Fruit fly (Drosophila melanogaster) whole organism, wandering third instar larva: ENCODE results near the gene del.
A peak's percentile ranks its signal among the peaks of the same experiment; 100 is the strongest.

Source experiments
- Abd-B ChIP-seq: fragments of >200 bp; optimal IDR thresholded peaks from 2 replicates; lab custom pipeline; 2017; ENCODE audit warnings: missing biosample characterization, missing genetic modification characterization
- CG32264 ChIP-seq: fragments of 200-800 bp; sonication (Bioruptor generic); optimal IDR thresholded peaks from 2 replicates; lab custom pipeline; 2016; ENCODE audit warnings: missing biosample characterization, missing genetic modification characterization
- CG9705 ChIP-seq: fragments of 200-800 bp; sonication (Bioruptor generic); optimal IDR thresholded peaks from 2 replicates; lab custom pipeline; 2018; ENCODE audit warnings: missing biosample characterization, mild to moderate bottlenecking, missing genetic modification characterization
- CrebA ChIP-seq: fragments of 200-800 bp; sonication (Bioruptor generic); optimal IDR thresholded peaks from 2 replicates; lab custom pipeline; 2016; ENCODE audit warnings: missing biosample characterization, mild to moderate bottlenecking, missing genetic modification characterization, borderline replicate concordance
- Dfd ChIP-seq: fragments of >200 bp; optimal IDR thresholded peaks from 2 replicates; lab custom pipeline; 2017; ENCODE audit warnings: missing biosample characterization, missing genetic modification characterization
- Dif ChIP-seq: fragments of 200-275, 200-300 bp; sonication (Bioruptor generic); optimal IDR thresholded peaks from 2 replicates; lab custom pipeline; 2018; ENCODE audit warnings: missing biosample characterization, missing genetic modification characterization; ENCODE audit not compliant: partially characterized antibody
- GATAd ChIP-seq: sonication (Bioruptor generic); optimal IDR thresholded peaks from 2 replicates; lab custom pipeline; 2016; ENCODE audit warnings: missing biosample characterization, missing genetic modification characterization
- HLH106 ChIP-seq: fragments of 200-800 bp; optimal IDR thresholded peaks from 3 replicates; lab custom pipeline; 2019; ENCODE audit warnings: missing biosample characterization, mild to moderate bottlenecking, missing genetic modification characterization, moderate library complexity
- Hnf4 ChIP-seq: fragments of 200-800 bp; sonication (Bioruptor generic); optimal IDR thresholded peaks from 2 replicates; lab custom pipeline; 2016; ENCODE audit warnings: missing biosample characterization, mild to moderate bottlenecking, missing genetic modification characterization
- Hr78 ChIP-seq: fragments of >200 bp; optimal IDR thresholded peaks from 2 replicates; lab custom pipeline; 2017; ENCODE audit warnings: missing biosample characterization, missing genetic modification characterization
- Hr83 ChIP-seq: fragments of 200-300 bp; sonication (Bioruptor generic); optimal IDR thresholded peaks from 2 replicates; lab custom pipeline; 2016; ENCODE audit warnings: missing biosample characterization, mild to moderate bottlenecking, missing genetic modification characterization, moderate library complexity; ENCODE audit not compliant: poor library complexity, severe bottlenecking
- Jra ChIP-seq: sonication (Bioruptor generic); optimal IDR thresholded peaks from 2 replicates; lab custom pipeline; 2016; ENCODE audit warnings: missing biosample characterization, missing genetic modification characterization
- Mio ChIP-seq: sonication (Bioruptor generic); optimal IDR thresholded peaks from 2 replicates; lab custom pipeline; 2016; ENCODE audit warnings: missing biosample characterization, missing genetic modification characterization
- Myc ChIP-seq: fragments of >200 bp; optimal IDR thresholded peaks from 2 replicates; lab custom pipeline; 2017
- N ChIP-seq: fragments of >200 bp; optimal IDR thresholded peaks from 2 replicates; lab custom pipeline; 2018; ENCODE audit warnings: missing biosample characterization, missing external identifiers, missing genetic modification characterization
- OdsH ChIP-seq: fragments of 200-800 bp; sonication (Bioruptor generic); optimal IDR thresholded peaks from 2 replicates; lab custom pipeline; 2016; ENCODE audit warnings: missing biosample characterization, mild to moderate bottlenecking, missing genetic modification characterization
- Rel ChIP-seq, 2 experiments: fragments of 200-800 bp; sonication (Bioruptor generic) in 1 of 2; optimal IDR thresholded peaks; 2 replicates in 1 of 2; 3 replicates in 1 of 2; lab custom pipeline; 2016 to 2019; ENCODE audit warnings: mild to moderate bottlenecking in 2 of 2, missing biosample characterization in 2 of 2, missing genetic modification characterization in 2 of 2, moderate library complexity in 1 of 2
- Sp1 ChIP-seq: fragments of 200-800 bp; sonication (Bioruptor generic); optimal IDR thresholded peaks from 3 replicates; lab custom pipeline; 2019; ENCODE audit warnings: missing biosample characterization, mild to moderate bottlenecking, missing genetic modification characterization, moderate library complexity
- Vsx2 ChIP-seq: fragments of 200-300, 225-300 bp; sonication (Bioruptor generic); optimal IDR thresholded peaks from 2 replicates; lab custom pipeline; 2018; ENCODE audit warnings: missing biosample characterization, missing genetic modification characterization; ENCODE audit not compliant: partially characterized antibody
- br ChIP-seq: fragments of 200-800 bp; sonication (Bioruptor generic); optimal IDR thresholded peaks from 2 replicates; lab custom pipeline; 2016; ENCODE audit warnings: missing biosample characterization, missing genetic modification characterization
- brk ChIP-seq: fragments of 200-800 bp; sonication (Bioruptor generic); optimal IDR thresholded peaks from 2 replicates; lab custom pipeline; 2016; ENCODE audit warnings: missing biosample characterization, mild to moderate bottlenecking, missing genetic modification characterization
- dl ChIP-seq, 2 experiments: fragments of 175-275, 200-275 bp in 1 of 2; fragments of 200-275 bp in 1 of 2; sonication (Bioruptor generic); optimal IDR thresholded peaks; lab custom pipeline; 2018; ENCODE audit warnings: mild to moderate bottlenecking in 2 of 2, missing biosample characterization in 2 of 2, missing genetic modification characterization in 2 of 2, moderate library complexity in 2 of 2; ENCODE audit not compliant: partially characterized antibody in 2 of 2, insufficient read depth in 1 of 2
- dmrt93B ChIP-seq: fragments of 200-800 bp; sonication (Bioruptor generic); optimal IDR thresholded peaks from 2 replicates; lab custom pipeline; 2018; ENCODE audit warnings: missing biosample characterization, mild to moderate bottlenecking, missing genetic modification characterization
- dsf ChIP-seq: sonication (Bioruptor generic); optimal IDR thresholded peaks from 2 replicates; lab custom pipeline; 2016; ENCODE audit warnings: missing biosample characterization, missing genetic modification characterization, borderline replicate concordance
- ey ChIP-seq: fragments of 200-800 bp; sonication (Bioruptor generic); optimal IDR thresholded peaks from 2 replicates; lab custom pipeline; 2016; ENCODE audit warnings: missing biosample characterization, missing genetic modification characterization
- foxo ChIP-seq, 2 experiments: fragments of 200-800 bp; sonication (Bioruptor generic); optimal IDR thresholded peaks; 2 replicates in 1 of 2; 3 replicates in 1 of 2; lab custom pipeline; 2016 to 2017; ENCODE audit warnings: missing biosample characterization in 2 of 2, missing genetic modification characterization in 2 of 2
- fru ChIP-seq: fragments of 200-800 bp; sonication (Bioruptor generic); optimal IDR thresholded peaks from 3 replicates; lab custom pipeline; 2016; ENCODE audit warnings: missing biosample characterization, mild to moderate bottlenecking, missing genetic modification characterization
- h ChIP-seq: fragments of 200-800 bp; sonication (Bioruptor generic); optimal IDR thresholded peaks from 3 replicates; lab custom pipeline; 2016; ENCODE audit warnings: missing biosample characterization, mild to moderate bottlenecking, missing genetic modification characterization
- jim ChIP-seq: fragments of 175-275, 200-325 bp; sonication (Bioruptor generic); optimal IDR thresholded peaks from 2 replicates; lab custom pipeline; 2016; ENCODE audit warnings: missing biosample characterization, mild to moderate bottlenecking, missing genetic modification characterization
- lola ChIP-seq: fragments of >200 bp; optimal IDR thresholded peaks from 2 replicates; lab custom pipeline; 2017; ENCODE audit warnings: missing biosample characterization, missing genetic modification characterization
- pan ChIP-seq: fragments of >200 bp; optimal IDR thresholded peaks from 2 replicates; lab custom pipeline; 2017
- psq ChIP-seq: fragments of 200-800 bp; sonication (Bioruptor generic); optimal IDR thresholded peaks from 3 replicates; lab custom pipeline; 2017; ENCODE audit warnings: missing biosample characterization, mild to moderate bottlenecking, missing genetic modification characterization, moderate library complexity
- rgr ChIP-seq: fragments of 200-800 bp; sonication (Bioruptor generic); optimal IDR thresholded peaks from 3 replicates; lab custom pipeline; 2016; ENCODE audit warnings: missing biosample characterization, mild to moderate bottlenecking, missing genetic modification characterization
- sage ChIP-seq: fragments of 200-800 bp; sonication (Bioruptor generic); optimal IDR thresholded peaks from 2 replicates; lab custom pipeline; 2016; ENCODE audit warnings: missing biosample characterization, mild to moderate bottlenecking, missing genetic modification characterization
- sv ChIP-seq: fragments of 200-800 bp; sonication (Bioruptor generic); optimal IDR thresholded peaks from 3 replicates; lab custom pipeline; 2016; ENCODE audit warnings: missing biosample characterization, missing genetic modification characterization
- tai ChIP-seq: sonication (Bioruptor generic); optimal IDR thresholded peaks from 2 replicates; lab custom pipeline; 2016; ENCODE audit warnings: missing biosample characterization, missing genetic modification characterization
- usp ChIP-seq: fragments of >200 bp; optimal IDR thresholded peaks from 2 replicates; lab custom pipeline; 2017; ENCODE audit warnings: missing biosample characterization, missing genetic modification characterization
- woc ChIP-seq: sonication (Bioruptor generic); optimal IDR thresholded peaks from 2 replicates; lab custom pipeline; 2016; ENCODE audit warnings: missing biosample characterization, mild to moderate bottlenecking, missing genetic modification characterization

Gene del

dm6 chr2L:21135764-21136163 lies 12.6 kb downstream of the del start:
- TF ChIP-seq Sp1 (GFP tag; lab: Kevin White, UChicago), result no peak
- no peak for TF ChIP-seq Hnf4 (GFP tag; lab: Kevin White, UChicago)
- no peak for TF ChIP-seq h (GFP tag; lab: Kevin White, UChicago)
- no peak for TF ChIP-seq foxo (GFP tag; optimal IDR thresholded peaks at IDR 0.05; lab: Kevin White, UChicago)
- TF ChIP-seq Mio (GFP tag; lab: Kevin White, UChicago), result no peak
- TF ChIP-seq rgr (GFP tag; lab: Kevin White, UChicago), result no peak
- TF ChIP-seq usp (GFP tag; lab: Kevin White, UChicago), result no peak
- TF ChIP-seq CG32264 (GFP tag; lab: Kevin White, UChicago), result no peak
- no peak for TF ChIP-seq Rel (GFP tag; optimal IDR thresholded peaks at IDR 0.05; lab: Kevin White, UChicago)
- no peak for TF ChIP-seq Rel (tag; optimal IDR thresholded peaks at IDR 0.05; lab: Kevin White, UChicago)
- TF ChIP-seq brk (GFP tag; lab: Kevin White, UChicago), result no peak
- TF ChIP-seq OdsH (GFP tag; lab: Kevin White, UChicago), result no peak

dm6 chr2L:21115687-21116086 lies 32.7 kb downstream of the del start:
- TF ChIP-seq foxo (GFP tag; optimal IDR thresholded peaks at IDR 0.05; lab: Kevin White, UChicago), result no peak
- no peak for TF ChIP-seq h (GFP tag; lab: Kevin White, UChicago)
- no peak for TF ChIP-seq usp (GFP tag; lab: Kevin White, UChicago)
- TF ChIP-seq Hr83 (GFP tag; lab: Kevin White, UChicago), result no peak
- no peak for TF ChIP-seq OdsH (GFP tag; lab: Kevin White, UChicago)
- no peak for TF ChIP-seq dsf (GFP tag; lab: Kevin White, UChicago)
- no peak for TF ChIP-seq tai
- no peak for TF ChIP-seq pan (lab: Kevin White, UChicago)
- TF ChIP-seq Hnf4 (GFP tag; lab: Kevin White, UChicago), result no peak

dm6 chr2L:21113546-21113945 lies 34.8 kb downstream of the del start:
- TF ChIP-seq Sp1 (GFP tag; lab: Kevin White, UChicago), result no peak
- no peak for TF ChIP-seq Dfd (GFP tag; lab: Kevin White, UChicago)
- TF ChIP-seq br, result peak; percentile 51
- no peak for TF ChIP-seq pan (lab: Kevin White, UChicago)
- no peak for TF ChIP-seq CrebA (GFP tag; lab: Kevin White, UChicago)
- no peak for TF ChIP-seq N
- TF ChIP-seq dsf (GFP tag; lab: Kevin White, UChicago), result no peak
- TF ChIP-seq OdsH (GFP tag; lab: Kevin White, UChicago), result no peak
- no peak for TF ChIP-seq Hr78 (GFP tag; lab: Kevin White, UChicago)
- TF ChIP-seq h (GFP tag; lab: Kevin White, UChicago), result no peak
- TF ChIP-seq Hnf4 (GFP tag; lab: Kevin White, UChicago), result peak; percentile 41
- TF ChIP-seq foxo (GFP tag; optimal IDR thresholded peaks at IDR 0.05; lab: Kevin White, UChicago), result no peak
- TF ChIP-seq psq (GFP tag; lab: Kevin White, UChicago), result peak; percentile 4
- no peak for TF ChIP-seq Abd-B (GFP tag; lab: Kevin White, UChicago)
- no peak for TF ChIP-seq Dif
- no peak for TF ChIP-seq sage (GFP tag; lab: Kevin White, UChicago)
- TF ChIP-seq lola (GFP tag; lab: Kevin White, UChicago), result no peak
- peak; percentile 10 for TF ChIP-seq CG32264 (GFP tag; lab: Kevin White, UChicago)
- TF ChIP-seq Jra (GFP tag; lab: Kevin White, UChicago), result no peak
- no peak for TF ChIP-seq Vsx2 (GFP tag; lab: Kevin White, UChicago)
- no peak for TF ChIP-seq dl (GFP tag; optimal IDR thresholded peaks at IDR 0.05; lab: Kevin White, UChicago; ENCODE audit: insufficient read depth in 1 of 2, partially characterized antibody in 2 of 2)
- TF ChIP-seq Hr83 (GFP tag; lab: Kevin White, UChicago), result peak; percentile 31
- TF ChIP-seq usp (GFP tag; lab: Kevin White, UChicago), result no peak
- no peak for TF ChIP-seq GATAd (GFP tag; lab: Kevin White, UChicago)
- peak; percentile 4 for TF ChIP-seq tai
- TF ChIP-seq rgr (GFP tag; lab: Kevin White, UChicago), result no peak
- no peak for TF ChIP-seq woc
- TF ChIP-seq Rel (GFP tag; optimal IDR thresholded peaks at IDR 0.05; lab: Kevin White, UChicago), result no peak
- peak; percentile 40 for TF ChIP-seq Rel (tag; optimal IDR thresholded peaks at IDR 0.05; lab: Kevin White, UChicago)
- TF ChIP-seq dmrt93B (GFP tag; lab: Kevin White, UChicago), result no peak
- TF ChIP-seq fru (GFP tag; lab: Kevin White, UChicago), result no peak
- TF ChIP-seq Myc (lab: Kevin White, UChicago), result no peak
- no peak for TF ChIP-seq jim (GFP tag; lab: Kevin White, UChicago)
- no peak for TF ChIP-seq brk (GFP tag; lab: Kevin White, UChicago)
- no peak for TF ChIP-seq sv (GFP tag; lab: Kevin White, UChicago)
- TF ChIP-seq Mio (GFP tag; lab: Kevin White, UChicago), result no peak
- TF ChIP-seq ey (GFP tag; lab: Kevin White, UChicago), result no peak
- no peak for TF ChIP-seq CG9705 (GFP tag; lab: Kevin White, UChicago)
- no peak for TF ChIP-seq HLH106 (tag; lab: Kevin White, UChicago)
